Fruit fly (Drosophila melanogaster) whole organism, embryonic: ENCODE measurements around the gene CG32344.

Source experiments
- CG10654 ChIP-seq: fragments of 200-800 bp; sonication (Bioruptor generic); optimal IDR thresholded peaks from 2 replicates; lab custom pipeline; 2016; ENCODE audit warnings: missing biosample characterization, missing genetic modification characterization
- CG11456 ChIP-seq: fragments of 200-800 bp; sonication (Bioruptor generic); IDR thresholded peaks from 3 replicates; pipeline ENCODE4 v1.3.6; 2022; ENCODE audit warnings: missing biosample characterization, missing genetic modification characterization
- CG15011 ChIP-seq: fragments of 200-800 bp; sonication (Bioruptor generic); optimal IDR thresholded peaks from 3 replicates; lab custom pipeline; 2018; ENCODE audit warnings: missing biosample characterization, mild to moderate bottlenecking, missing genetic modification characterization
- CG2712 ChIP-seq: fragments of 200-800 bp; optimal IDR thresholded peaks from 3 replicates; lab custom pipeline; 2019; ENCODE audit warnings: missing biosample characterization, mild to moderate bottlenecking, missing genetic modification characterization, moderate library complexity
- CG32767 ChIP-seq: fragments of 200-800 bp; sonication (Bioruptor generic); IDR thresholded peaks from 2 replicates; pipeline ENCODE4 v1.3.6; 2022; ENCODE audit warnings: missing biosample characterization, missing genetic modification characterization
- CG34376 ChIP-seq: fragments of 200-800 bp; sonication (Bioruptor generic); optimal IDR thresholded peaks from 2 replicates; lab custom pipeline; 2018; ENCODE audit warnings: missing biosample characterization, mild to moderate bottlenecking, missing genetic modification characterization
- CG3838 ChIP-seq: fragments of 200-800 bp; sonication (Bioruptor generic); optimal IDR thresholded peaks from 3 replicates; lab custom pipeline; 2016; ENCODE audit warnings: missing biosample characterization, missing genetic modification characterization
- CG3847 ChIP-seq: fragments of 200-800 bp; sonication (Bioruptor generic); IDR thresholded peaks from 2 replicates; pipeline ENCODE4 v1.3.6; 2022; ENCODE audit warnings: missing biosample characterization, missing genetic modification characterization
- CG7271 ChIP-seq: fragments of 200-800 bp; sonication (Bioruptor generic); optimal IDR thresholded peaks from 2 replicates; lab custom pipeline; 2018; ENCODE audit warnings: missing biosample characterization, mild to moderate bottlenecking, missing genetic modification characterization, moderate library complexity
- CG7372 ChIP-seq: fragments of 200-800 bp; sonication (Bioruptor generic); IDR thresholded peaks from 2 replicates; pipeline ENCODE4 v1.3.6; 2022; ENCODE audit warnings: missing biosample characterization, missing genetic modification characterization
- CG7786 ChIP-seq: fragments of 200-800 bp; sonication (Bioruptor generic); optimal IDR thresholded peaks from 2 replicates; lab custom pipeline; 2016; ENCODE audit warnings: missing biosample characterization, missing genetic modification characterization
- CG7928 ChIP-seq: fragments of 200-800 bp; sonication (Bioruptor generic); optimal IDR thresholded peaks from 2 replicates; lab custom pipeline; 2017; ENCODE audit warnings: missing biosample characterization, mild to moderate bottlenecking, missing genetic modification characterization
- CG8290 ChIP-seq, 3 experiments: fragments of 200-800 bp; sonication (Bioruptor generic); optimal IDR thresholded peaks; 2 replicates each; lab custom pipeline; 2016 to 2019; ENCODE audit warnings: missing biosample characterization in 3 of 3, missing genetic modification characterization in 3 of 3, mild to moderate bottlenecking in 2 of 3, moderate library complexity in 1 of 3
- CG8359 ChIP-seq: fragments of 200-800 bp; sonication (Bioruptor generic); optimal IDR thresholded peaks from 2 replicates; lab custom pipeline; 2017; ENCODE audit warnings: missing biosample characterization, mild to moderate bottlenecking, missing genetic modification characterization, borderline replicate concordance
- Chrac-16 ChIP-seq: fragments of 200-800 bp; sonication (Bioruptor generic); optimal IDR thresholded peaks from 3 replicates; lab custom pipeline; 2016; ENCODE audit warnings: missing biosample characterization, missing genetic modification characterization
- Dp ChIP-seq: fragments of 200-800 bp; sonication (Bioruptor generic); optimal IDR thresholded peaks from 2 replicates; lab custom pipeline; 2018; ENCODE audit warnings: missing biosample characterization, mild to moderate bottlenecking, missing genetic modification characterization, moderate library complexity
- Drgx ChIP-seq: fragments of 200-800 bp; sonication (Bioruptor generic); IDR thresholded peaks from 2 replicates; pipeline ENCODE4 v1.3.6; 2022; ENCODE audit warnings: missing biosample characterization, missing genetic modification characterization
- Lhr ChIP-seq: fragments of 200-800 bp; sonication (Bioruptor generic); optimal IDR thresholded peaks from 3 replicates; lab custom pipeline; 2017; ENCODE audit warnings: mild to moderate bottlenecking, missing biosample characterization, missing genetic modification reagents, missing genetic modification characterization
- NFAT ChIP-seq: fragments of 200-800 bp; sonication (Bioruptor generic); IDR thresholded peaks from 2 replicates; pipeline ENCODE4 v1.3.6; 2022; ENCODE audit warnings: missing biosample characterization, missing genetic modification characterization
- PHDP ChIP-seq: fragments of 200-800 bp; sonication (Bioruptor generic); optimal IDR thresholded peaks from 3 replicates; lab custom pipeline; 2018; ENCODE audit warnings: missing biosample characterization, mild to moderate bottlenecking, missing genetic modification characterization, moderate library complexity
- Rx ChIP-seq: fragments of 200-800 bp; sonication (Bioruptor generic); IDR thresholded peaks from 2 replicates; pipeline ENCODE4 v1.3.6; 2022; ENCODE audit warnings: missing biosample characterization, missing genetic modification characterization
- Sin3A ChIP-seq: fragments of >200 bp; optimal IDR thresholded peaks from 2 replicates; lab custom pipeline; 2018
- Spps ChIP-seq: fragments of 200-800 bp; sonication (Bioruptor generic); optimal IDR thresholded peaks from 2 replicates; lab custom pipeline; 2018; ENCODE audit warnings: missing biosample characterization, mild to moderate bottlenecking, missing genetic modification characterization
- Vsx1 ChIP-seq: fragments of 200-800 bp; sonication (Bioruptor generic); optimal IDR thresholded peaks from 2 replicates; lab custom pipeline; 2017; ENCODE audit warnings: missing biosample characterization, mild to moderate bottlenecking, missing genetic modification characterization, missing genetic modification reagents
- al ChIP-seq: fragments of 200-800 bp; sonication (Bioruptor generic); IDR thresholded peaks from 2 replicates; pipeline ENCODE4 v1.3.6; 2022; ENCODE audit warnings: missing biosample characterization, missing genetic modification characterization
- bowl ChIP-seq: fragments of 200-800 bp; sonication (Bioruptor generic); IDR thresholded peaks from 2 replicates; pipeline ENCODE4 v1.3.6; 2022; ENCODE audit warnings: missing biosample characterization, missing genetic modification characterization
- caup ChIP-seq: fragments of 200-800 bp; sonication (Bioruptor generic); optimal IDR thresholded peaks from 3 replicates; lab custom pipeline; 2017; ENCODE audit warnings: missing biosample characterization, mild to moderate bottlenecking, missing genetic modification characterization, moderate library complexity; ENCODE audit not compliant: severe bottlenecking
- crp ChIP-seq, 2 experiments: fragments of 200-800 bp; sonication (Bioruptor generic); optimal IDR thresholded peaks; 2 replicates in 1 of 2; 3 replicates in 1 of 2; lab custom pipeline; 2017; ENCODE audit warnings: missing biosample characterization in 2 of 2, missing genetic modification characterization in 2 of 2, mild to moderate bottlenecking in 1 of 2, moderate library complexity in 1 of 2
- dati ChIP-seq: fragments of 200-800 bp; sonication (Bioruptor generic); IDR thresholded peaks from 2 replicates; pipeline ENCODE4 v1.3.6; 2022; ENCODE audit warnings: missing biosample characterization, missing genetic modification characterization
- dimm ChIP-seq: fragments of 200-800 bp; sonication (Bioruptor generic); IDR thresholded peaks from 2 replicates; pipeline ENCODE4 v1.3.6; 2022; ENCODE audit warnings: missing biosample characterization, missing genetic modification characterization
- dm ChIP-seq: fragments of 200-800 bp; sonication (Bioruptor generic); optimal IDR thresholded peaks from 3 replicates; lab custom pipeline; 2016; ENCODE audit warnings: missing biosample characterization, missing genetic modification characterization
- en ChIP-seq: fragments of 200-800 bp; sonication (Bioruptor generic); optimal IDR thresholded peaks from 2 replicates; lab custom pipeline; 2016; ENCODE audit warnings: missing biosample characterization, missing genetic modification characterization
- eve ChIP-seq, 2 experiments: fragments of >200 bp; optimal IDR thresholded peaks; 2 replicates each; lab custom pipeline; 2017; ENCODE audit warnings: missing biosample characterization in 2 of 2, missing genetic modification characterization in 2 of 2
- gfzf ChIP-seq: fragments of 200-800 bp; sonication (Bioruptor generic); optimal IDR thresholded peaks from 2 replicates; lab custom pipeline; 2016; ENCODE audit warnings: missing biosample characterization, mild to moderate bottlenecking, missing genetic modification characterization, moderate library complexity
- gro ChIP-seq: fragments of 200-800 bp; sonication (Bioruptor generic); optimal IDR thresholded peaks from 2 replicates; lab custom pipeline; 2016; ENCODE audit warnings: missing biosample characterization, missing genetic modification characterization
- gt ChIP-seq: fragments of 200-800 bp; sonication (Bioruptor generic); IDR thresholded peaks from 2 replicates; pipeline ENCODE4 v1.3.6; 2022; ENCODE audit warnings: missing biosample characterization, missing genetic modification characterization
- h ChIP-seq: fragments of >200 bp; optimal IDR thresholded peaks from 2 replicates; lab custom pipeline; 2017
- hkb ChIP-seq, 2 experiments: fragments of 200-800 bp in 1 of 2; fragments of >200 bp in 1 of 2; sonication (Bioruptor generic) in 1 of 2; IDR thresholded peaks in 1 of 2; optimal IDR thresholded peaks in 1 of 2; 2 replicates each; pipeline versions ENCODE4 v1.3.6 to Lab custom; 2017 to 2022; ENCODE audit warnings: missing biosample characterization in 1 of 2, missing genetic modification characterization in 1 of 2
- jing ChIP-seq: fragments of 200-800 bp; sonication (Bioruptor generic); optimal IDR thresholded peaks from 2 replicates; lab custom pipeline; 2018; ENCODE audit warnings: missing biosample characterization, mild to moderate bottlenecking, missing genetic modification characterization
- kah ChIP-seq: fragments of 200-800 bp; sonication (Bioruptor generic); optimal IDR thresholded peaks from 2 replicates; lab custom pipeline; 2018; ENCODE audit warnings: missing biosample characterization, mild to moderate bottlenecking, missing genetic modification characterization
- klu ChIP-seq: fragments of 200-800 bp; sonication (Bioruptor generic); IDR thresholded peaks from 2 replicates; pipeline ENCODE4 v1.3.6; 2022; ENCODE audit warnings: missing biosample characterization, missing genetic modification characterization
- org-1 ChIP-seq: fragments of 200-800 bp; sonication (Bioruptor generic); optimal IDR thresholded peaks from 2 replicates; lab custom pipeline; 2017; ENCODE audit warnings: missing biosample characterization, missing genetic modification characterization
- pho ChIP-seq: fragments of 200-800 bp; sonication (Bioruptor generic); optimal IDR thresholded peaks from 2 replicates; lab custom pipeline; 2016; ENCODE audit warnings: missing biosample characterization, missing genetic modification characterization
- prd ChIP-seq, 3 experiments: fragments of >200 bp in 2 of 3; fragments of 200-800 bp in 1 of 3; sonication (Bioruptor generic) in 1 of 3; optimal IDR thresholded peaks in 2 of 3; IDR thresholded peaks in 1 of 3; 2 replicates in 2 of 3; 3 replicates in 1 of 3; pipeline versions ENCODE4 v1.3.6 to Lab custom; 2017 to 2022; ENCODE audit warnings: missing biosample characterization in 1 of 3, missing genetic modification characterization in 1 of 3
- pzg ChIP-seq: fragments of 200-800 bp; sonication (Bioruptor generic); optimal IDR thresholded peaks from 3 replicates; lab custom pipeline; 2018; ENCODE audit warnings: missing biosample characterization, mild to moderate bottlenecking, missing genetic modification characterization, moderate library complexity
- sd ChIP-seq: fragments of 200-800 bp; sonication (Bioruptor generic); optimal IDR thresholded peaks from 3 replicates; lab custom pipeline; 2018; ENCODE audit warnings: missing biosample characterization, mild to moderate bottlenecking, missing genetic modification characterization, moderate library complexity
- slou ChIP-seq: fragments of 200-800 bp; sonication (Bioruptor generic); optimal IDR thresholded peaks from 3 replicates; lab custom pipeline; 2016; ENCODE audit warnings: missing biosample characterization, missing genetic modification characterization
- ttk ChIP-seq: fragments of 200-800 bp; sonication (Bioruptor generic); IDR thresholded peaks from 2 replicates; pipeline ENCODE4 v2.1.2; 2022; ENCODE audit warnings: missing biosample characterization, missing genetic modification characterization

The CG32344 gene

DNA sequence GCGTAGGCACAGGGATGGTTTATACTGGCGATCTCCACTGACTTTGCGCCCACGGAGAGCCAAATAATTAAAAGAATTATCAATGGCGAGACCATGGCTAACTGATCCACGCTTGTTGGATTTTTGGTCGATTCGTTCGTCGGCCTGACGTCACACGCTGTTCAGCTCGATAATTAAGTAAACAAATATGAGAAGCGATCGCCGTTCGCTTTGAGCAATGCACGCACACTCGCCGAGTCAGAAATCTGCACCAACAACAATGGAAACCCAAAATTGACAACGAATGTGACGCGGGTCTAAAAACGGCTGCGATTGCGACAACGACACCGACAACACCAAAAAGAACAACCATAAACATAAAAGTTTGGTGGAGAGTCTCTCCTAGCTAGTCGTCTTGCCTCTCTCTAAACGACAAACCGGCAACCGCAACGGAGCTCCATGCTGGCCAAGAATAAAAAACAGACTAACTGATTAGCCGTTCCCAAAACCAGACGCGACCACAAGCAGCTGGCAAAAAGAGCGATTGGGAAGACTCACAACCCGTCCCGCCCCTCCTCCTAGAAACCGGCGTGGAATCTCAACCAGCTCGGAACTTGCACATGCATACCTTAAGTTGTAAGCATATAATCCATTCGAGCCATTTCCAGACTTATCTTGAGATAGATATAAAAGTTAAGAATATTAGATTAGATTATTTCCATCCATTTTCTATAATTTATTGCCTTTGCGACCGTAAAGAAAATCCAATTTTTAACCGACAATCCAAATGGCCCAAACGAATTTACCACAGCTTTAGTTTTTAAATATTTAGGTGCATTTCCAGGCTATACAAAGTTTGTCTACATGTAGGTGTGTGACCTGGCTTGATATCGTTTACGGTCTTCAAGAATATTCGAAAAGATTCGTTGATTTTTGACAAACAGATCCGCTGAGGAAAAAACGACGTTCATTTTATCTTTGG is 7.6 kb upstream of the CG32344 start, which contains the start of gene mthl9 (continued):
- TF ChIP-seq CG15011 (GFP tag; lab: Kevin White, UChicago) (no peak), Dp (GFP tag; lab: Kevin White, UChicago) (peak; percentile 38), hkb (optimal IDR thresholded peaks at IDR 0.05; lab: Kevin White, UChicago) (no peak), hkb (GFP tag; IDR thresholded peaks at IDR 0.05; lab: Robert Waterston, UW) (peak; percentile 46; the same call in 1 of the 2 replicates), sd (peak; percentile 91), al (GFP tag; lab: Robert Waterston, UW) (no peak), jing (GFP tag; lab: Kevin White, UChicago) (no peak), dm (GFP tag; lab: Kevin White, UChicago) (no peak), Sin3A (lab: Kevin White, UChicago) (no peak), Vsx1 (peak; percentile 91), en (no peak), h (lab: Kevin White, UChicago) (no peak), org-1 (no peak), gt (GFP tag; lab: Robert Waterston, UW) (no peak), Spps (tag; lab: Kevin White, UChicago) (no peak), pzg (GFP tag; lab: Kevin White, UChicago) (peak; percentile 9), PHDP (tag; lab: Kevin White, UChicago) (no peak), CG2712 (tag; lab: Kevin White, UChicago) (no peak), CG32767 (no peak), CG7372 (GFP tag; lab: Robert Waterston, UW) (no peak), CG8359 (GFP tag; lab: Kevin White, UChicago) (no peak), CG7271 (tag; lab: Kevin White, UChicago) (no peak), CG34376 (peak; percentile 95), Chrac-16 (GFP tag; lab: Kevin White, UChicago) (no peak), ttk (GFP tag; lab: Robert Waterston, UW) (no peak), CG3838 (GFP tag; lab: Kevin White, UChicago) (no peak), CG7928 (GFP tag; lab: Kevin White, UChicago) (no peak), slou (GFP tag; lab: Kevin White, UChicago) (no peak), dati (GFP tag; lab: Robert Waterston, UW) (no peak), klu (GFP tag; lab: Robert Waterston, UW) (no peak), CG10654 (no peak), Rx (GFP tag; lab: Robert Waterston, UW) (no peak), prd (optimal IDR thresholded peaks at IDR 0.05; lab: Kevin White, UChicago) (no peak), prd (GFP tag; IDR thresholded peaks at IDR 0.05; lab: Robert Waterston, UW) (no peak), CG3847 (GFP tag; lab: Robert Waterston, UW) (no peak), CG11456 (GFP tag; lab: Robert Waterston, UW) (no peak), CG8290 (GFP tag; optimal IDR thresholded peaks at IDR 0.05; lab: Kevin White, UChicago) (no peak), CG8290 (tag; optimal IDR thresholded peaks at IDR 0.05; lab: Kevin White, UChicago) (peak in 1 of 2 experiments; percentile 8), Lhr (GFP tag; lab: Kevin White, UChicago) (no peak), NFAT (GFP tag; lab: Robert Waterston, UW) (peak; percentile 30; the same call in 1 of the 2 replicates), Drgx (GFP tag; lab: Robert Waterston, UW) (no peak), gro (GFP tag; lab: Kevin White, UChicago) (no peak), dimm (no peak), gfzf (GFP tag; lab: Kevin White, UChicago) (peak; percentile 32), caup (peak; percentile 54), bowl (GFP tag; lab: Robert Waterston, UW) (no peak), eve (GFP tag; optimal IDR thresholded peaks at IDR 0.05; lab: Kevin White, UChicago) (no peak), CG7786 (no peak), kah (GFP tag; lab: Kevin White, UChicago) (no peak), pho (GFP tag; lab: Kevin White, UChicago) (peak; percentile 2), crp (GFP tag; optimal IDR thresholded peaks at IDR 0.05; lab: Kevin White, UChicago) (peak in 1 of 2 experiments; percentile 35)
